Fruit fly (Drosophila melanogaster): ENCODE results near the gene lic.

Gene lic

dm6 chrX:13105220-13105619 is 14.3 kb downstream of the lic start (continued):
- TF ChIP-seq so (GFP tag; IDR thresholded peaks at IDR 0.05) (no peak), CG9797 (GFP tag; optimal IDR thresholded peaks at IDR 0.05) (no peak), Vsx1 (GFP tag; optimal IDR thresholded peaks at IDR 0.05) (no peak), CG4360 (GFP tag; IDR thresholded peaks at IDR 0.05) (no peak), gem (tag; optimal IDR thresholded peaks at IDR 0.05) (peak; percentile 6), CG12219 (GFP tag; optimal IDR thresholded peaks at IDR 0.05) (peak; percentile 22), sd (tag; optimal IDR thresholded peaks at IDR 0.05) (peak; percentile 3), CG14965 (GFP tag; optimal IDR thresholded peaks at IDR 0.05; ENCODE audit: borderline replicate concordance) (no peak), fd96Cb (tag; optimal IDR thresholded peaks at IDR 0.05) (no peak), CG2889 (GFP tag; IDR thresholded peaks at IDR 0.05) (no peak), crp (GFP tag; optimal IDR thresholded peaks at IDR 0.05) (no peak), CG12744 (GFP tag; optimal IDR thresholded peaks at IDR 0.05) (no peak), CG15269 (tag; optimal IDR thresholded peaks at IDR 0.05) (peak; percentile 38), chif (GFP tag; optimal IDR thresholded peaks at IDR 0.05) (no peak), Poxn (GFP tag; IDR thresholded peaks at IDR 0.05) (no peak), btn (GFP tag; optimal IDR thresholded peaks at IDR 0.05) (no peak), CG4820 (GFP tag; optimal IDR thresholded peaks at IDR 0.05) (no peak), ap (GFP tag; IDR thresholded peaks at IDR 0.05) (no peak), dysf (GFP tag; IDR thresholded peaks at IDR 0.05) (no peak), Ets65A (GFP tag) (no peak), HHEX (GFP tag; optimal IDR thresholded peaks at IDR 0.05) (peak; percentile 18), CG2678 (tag; optimal IDR thresholded peaks at IDR 0.05) (peak; percentile 39), CG8290 (GFP tag; optimal IDR thresholded peaks at IDR 0.05) (no peak), CG8290 (tag; optimal IDR thresholded peaks at IDR 0.05) (peak in 1 of 2 experiments; percentile 39), ken (GFP tag; IDR thresholded peaks at IDR 0.05) (0 out of 3 replicates have a peak, but pooled peaks have one; percentile 4), CG3281 (GFP tag; optimal IDR thresholded peaks at IDR 0.05) (peak; percentile 34), ash1 (GFP tag; optimal IDR thresholded peaks at IDR 0.05) (no peak), CG13424 (tag; optimal IDR thresholded peaks at IDR 0.05) (peak; percentile 21), mirr (GFP tag; optimal IDR thresholded peaks at IDR 0.05) (peak; percentile 62), dpn (GFP tag; optimal IDR thresholded peaks at IDR 0.05) (no peak), Fer2 (tag; optimal IDR thresholded peaks at IDR 0.05) (no peak), HLH4C (GFP tag; IDR thresholded peaks at IDR 0.05; ENCODE audit: partially characterized antibody) (no peak), CG17612 (GFP tag; IDR thresholded peaks at IDR 0.05) (no peak), BEAF-32 (GFP tag; optimal IDR thresholded peaks at IDR 0.05) (no peak), Hr51 (GFP tag; optimal IDR thresholded peaks at IDR 0.05) (peak in 1 of 2 experiments; percentile 13), CG1529 (GFP tag; optimal IDR thresholded peaks at IDR 0.05) (no peak), gcm (GFP tag; optimal IDR thresholded peaks at IDR 0.05) (no peak), psq (GFP tag; optimal IDR thresholded peaks at IDR 0.05) (no peak), NFAT (GFP tag; IDR thresholded peaks at IDR 0.05) (no peak), CG15696 (tag; optimal IDR thresholded peaks at IDR 0.05) (no peak), fd64A (GFP tag; optimal IDR thresholded peaks at IDR 0.05) (no peak), exex (tag; optimal IDR thresholded peaks at IDR 0.05) (peak; percentile 13), tap (tag; optimal IDR thresholded peaks at IDR 0.05) (no peak), CG34224 (GFP tag; IDR thresholded peaks at IDR 0.05; ENCODE audit: partially characterized antibody) (no peak), NC2β (GFP tag; optimal IDR thresholded peaks at IDR 0.05) (no peak), zen (tag; optimal IDR thresholded peaks at IDR 0.05) (no peak), HLH54F (GFP tag; optimal IDR thresholded peaks at IDR 0.05) (no peak), yki (optimal IDR thresholded peaks at IDR 0.05) (no peak), Bgb (GFP tag; IDR thresholded peaks at IDR 0.05; ENCODE audit: partially characterized antibody) (no peak), Max (GFP tag; optimal IDR thresholded peaks at IDR 0.05) (no peak), luna (GFP tag; optimal IDR thresholded peaks at IDR 0.05) (no peak)

Measured in whole organism, embryonic.